Fruit fly (Drosophila melanogaster) whole organism, embryonic: ENCODE data around the gene awd.
A peak's percentile ranks its signal among the peaks of the same experiment; 100 is the strongest.

Experiments
- CG10267 ChIP-seq: fragments of 200-800 bp; sonication (Bioruptor generic); optimal IDR thresholded peaks from 2 replicates; lab custom pipeline; 2018; ENCODE audit warnings: missing biosample characterization, mild to moderate bottlenecking, missing genetic modification characterization, moderate library complexity
- CG11504 ChIP-seq: fragments of 200-800 bp; sonication (Bioruptor generic); optimal IDR thresholded peaks from 3 replicates; lab custom pipeline; 2019; ENCODE audit warnings: missing biosample characterization, mild to moderate bottlenecking, missing genetic modification characterization, moderate library complexity
- CG11696 ChIP-seq: fragments of 200-800 bp; sonication (Bioruptor generic); IDR thresholded peaks from 2 replicates; pipeline ENCODE4 v1.3.6; 2022; ENCODE audit warnings: missing biosample characterization, missing genetic modification characterization
- CG13123 ChIP-seq: fragments of 200-800 bp; sonication (Bioruptor generic); optimal IDR thresholded peaks from 2 replicates; lab custom pipeline; 2016; ENCODE audit warnings: missing biosample characterization, missing genetic modification characterization
- CG14014 ChIP-seq: fragments of 200-800 bp; sonication (Bioruptor generic); IDR thresholded peaks from 2 replicates; pipeline ENCODE4 v1.3.6; 2022; ENCODE audit warnings: missing biosample characterization, missing genetic modification characterization
- CG14441 ChIP-seq: fragments of 200-800 bp; sonication (Bioruptor generic); IDR thresholded peaks from 2 replicates; pipeline ENCODE4 v1.3.6; 2022; ENCODE audit warnings: missing biosample characterization, missing genetic modification characterization
- CG14710 ChIP-seq: fragments of 200-800 bp; sonication (Bioruptor generic); optimal IDR thresholded peaks from 3 replicates; lab custom pipeline; 2019; ENCODE audit warnings: missing biosample characterization, mild to moderate bottlenecking, missing genetic modification characterization, moderate library complexity
- CG14965 ChIP-seq: fragments of 200-800 bp; sonication (Bioruptor generic); optimal IDR thresholded peaks from 2 replicates; lab custom pipeline; 2016; ENCODE audit warnings: missing biosample characterization, missing genetic modification characterization, borderline replicate concordance
- CG15011 ChIP-seq: fragments of 200-800 bp; sonication (Bioruptor generic); optimal IDR thresholded peaks from 3 replicates; lab custom pipeline; 2018; ENCODE audit warnings: missing biosample characterization, mild to moderate bottlenecking, missing genetic modification characterization
- CG1602 ChIP-seq: fragments of 200-800 bp; sonication (Bioruptor generic); optimal IDR thresholded peaks from 3 replicates; lab custom pipeline; 2016; ENCODE audit warnings: missing biosample characterization, missing genetic modification characterization
- CG17802 ChIP-seq: fragments of 200-800 bp; sonication (Bioruptor generic); optimal IDR thresholded peaks from 2 replicates; lab custom pipeline; 2018; ENCODE audit warnings: missing biosample characterization, mild to moderate bottlenecking, missing genetic modification characterization, moderate library complexity
- CG17829 ChIP-seq: fragments of 200-800 bp; optimal IDR thresholded peaks from 2 replicates; lab custom pipeline; 2019; ENCODE audit warnings: missing biosample characterization, mild to moderate bottlenecking, missing genetic modification characterization, moderate library complexity
- CG18262 ChIP-seq: fragments of 200-800 bp; optimal IDR thresholded peaks from 3 replicates; lab custom pipeline; 2019; ENCODE audit warnings: missing biosample characterization, mild to moderate bottlenecking, missing genetic modification characterization, moderate library complexity
- CG18764 ChIP-seq: fragments of 200-800 bp; sonication (Bioruptor generic); optimal IDR thresholded peaks from 3 replicates; lab custom pipeline; 2016; ENCODE audit warnings: missing biosample characterization, missing genetic modification characterization
- CG2678 ChIP-seq: fragments of 200-800 bp; sonication (Bioruptor generic); optimal IDR thresholded peaks from 3 replicates; lab custom pipeline; 2019; ENCODE audit warnings: missing biosample characterization, mild to moderate bottlenecking, missing genetic modification characterization, moderate library complexity
- CG2712 ChIP-seq: fragments of 200-800 bp; optimal IDR thresholded peaks from 3 replicates; lab custom pipeline; 2019; ENCODE audit warnings: missing biosample characterization, mild to moderate bottlenecking, missing genetic modification characterization, moderate library complexity
- CG3726 ChIP-seq: fragments of 200-800 bp; sonication (Bioruptor generic); IDR thresholded peaks from 3 replicates; pipeline ENCODE4, ENCODE4 v1.3.6; 2022; ENCODE audit warnings: missing biosample characterization, missing genetic modification characterization
- CG3838 ChIP-seq: fragments of 200-800 bp; sonication (Bioruptor generic); optimal IDR thresholded peaks from 3 replicates; lab custom pipeline; 2016; ENCODE audit warnings: missing biosample characterization, missing genetic modification characterization
- CG4820 ChIP-seq: fragments of 200-800 bp; sonication (Bioruptor generic); optimal IDR thresholded peaks from 3 replicates; lab custom pipeline; 2016; ENCODE audit warnings: missing biosample characterization, missing genetic modification characterization
- CG4854 ChIP-seq: fragments of 200-800 bp; sonication (Bioruptor generic); optimal IDR thresholded peaks from 2 replicates; lab custom pipeline; 2016; ENCODE audit warnings: missing biosample characterization, missing genetic modification characterization, inconsistent platforms
- CG6272 ChIP-seq: fragments of 200-800 bp; sonication (Bioruptor generic); IDR thresholded peaks from 2 replicates; pipeline ENCODE4 v1.3.6; 2022; ENCODE audit warnings: missing biosample characterization, missing genetic modification characterization
- Doc2 ChIP-seq: fragments of 200-800 bp; sonication (Bioruptor generic); IDR thresholded peaks from 2 replicates; pipeline ENCODE4 v1.3.6; 2022; ENCODE audit warnings: missing biosample characterization, missing genetic modification characterization
- E2f1 ChIP-seq: fragments of 200-800 bp; sonication (Bioruptor generic); IDR thresholded peaks from 2 replicates; pipeline ENCODE4 v1.3.6; 2022; ENCODE audit warnings: missing biosample characterization, missing genetic modification characterization
- H2.0 ChIP-seq: fragments of 200-800 bp; sonication (Bioruptor generic); IDR thresholded peaks from 2 replicates; pipeline ENCODE4 v1.3.6; 2022; ENCODE audit warnings: missing biosample characterization, missing genetic modification characterization
- HLH4C ChIP-seq: fragments of 200-800 bp; sonication (Bioruptor generic); IDR thresholded peaks from 3 replicates; pipeline ENCODE4 v1.3.6; 2022; ENCODE audit warnings: missing biosample characterization, missing genetic modification characterization; ENCODE audit not compliant: partially characterized antibody
- Lhr ChIP-seq: fragments of 200-800 bp; sonication (Bioruptor generic); optimal IDR thresholded peaks from 3 replicates; lab custom pipeline; 2017; ENCODE audit warnings: mild to moderate bottlenecking, missing biosample characterization, missing genetic modification reagents, missing genetic modification characterization
- MTF-1 ChIP-seq: fragments of 200-800 bp; sonication (Bioruptor generic); optimal IDR thresholded peaks from 2 replicates; lab custom pipeline; 2018; ENCODE audit warnings: missing biosample characterization, mild to moderate bottlenecking, missing genetic modification characterization, borderline replicate concordance
- Neu2 ChIP-seq: fragments of 200-800 bp; sonication (Bioruptor generic); optimal IDR thresholded peaks from 3 replicates; lab custom pipeline; 2016; ENCODE audit warnings: missing biosample characterization, missing genetic modification characterization, borderline replicate concordance
- Nf-YA ChIP-seq: fragments of 200-800 bp; sonication (Bioruptor generic); IDR thresholded peaks from 2 replicates; pipeline ENCODE4 v1.3.6; 2022; ENCODE audit warnings: missing biosample characterization, missing genetic modification characterization
- PHDP ChIP-seq: fragments of 200-800 bp; sonication (Bioruptor generic); optimal IDR thresholded peaks from 3 replicates; lab custom pipeline; 2018; ENCODE audit warnings: missing biosample characterization, mild to moderate bottlenecking, missing genetic modification characterization, moderate library complexity
- Poxn ChIP-seq: fragments of 200-800 bp; sonication (Bioruptor generic); IDR thresholded peaks from 2 replicates; pipeline ENCODE4 v1.3.6; 2022; ENCODE audit warnings: missing biosample characterization, missing genetic modification characterization
- Sin3A ChIP-seq: fragments of >200 bp; optimal IDR thresholded peaks from 2 replicates; lab custom pipeline; 2018
- Usf ChIP-seq: fragments of 200-800 bp; sonication (Bioruptor generic); optimal IDR thresholded peaks from 2 replicates; lab custom pipeline; 2017; ENCODE audit warnings: missing genotype, missing biosample characterization, missing genetic modification characterization
- cad ChIP-seq: fragments of >200 bp; optimal IDR thresholded peaks from 2 replicates; lab custom pipeline; 2017; ENCODE audit warnings: missing biosample characterization, missing genetic modification characterization
- fd64A ChIP-seq: fragments of 200-800 bp; sonication (Bioruptor generic); optimal IDR thresholded peaks from 3 replicates; lab custom pipeline; 2018; ENCODE audit warnings: missing biosample characterization, mild to moderate bottlenecking, missing genetic modification characterization
- jumu ChIP-seq: fragments of 200-800 bp; sonication (Bioruptor generic); optimal IDR thresholded peaks from 3 replicates; lab custom pipeline; 2016; ENCODE audit warnings: missing biosample characterization, missing genetic modification characterization
- lola ChIP-seq, 3 experiments: fragments of >200 bp in 2 of 3; fragments of 200-800 bp in 1 of 3; sonication (Bioruptor generic) in 1 of 3; optimal IDR thresholded peaks; 2 replicates each; lab custom pipeline; 2017 to 2019; ENCODE audit warnings: missing biosample characterization in 3 of 3, missing genetic modification characterization in 3 of 3, mild to moderate bottlenecking in 1 of 3, moderate library complexity in 1 of 3
- luna ChIP-seq: fragments of 200-800 bp; sonication (Bioruptor generic); optimal IDR thresholded peaks from 2 replicates; lab custom pipeline; 2016; ENCODE audit warnings: missing biosample characterization, missing genetic modification characterization
- mam ChIP-seq: fragments of 200-800 bp; sonication (Bioruptor generic); optimal IDR thresholded peaks from 3 replicates; lab custom pipeline; 2016; ENCODE audit warnings: missing biosample characterization, missing genetic modification characterization
- phol ChIP-seq: fragments of 200-800 bp; sonication (Bioruptor generic); optimal IDR thresholded peaks from 3 replicates; lab custom pipeline; 2018; ENCODE audit warnings: missing biosample characterization, mild to moderate bottlenecking, missing genetic modification characterization, moderate library complexity
- pita ChIP-seq: fragments of 200-800 bp; sonication (Bioruptor generic); optimal IDR thresholded peaks from 2 replicates; lab custom pipeline; 2017; ENCODE audit warnings: missing biosample characterization, mild to moderate bottlenecking, missing genetic modification characterization
- pum ChIP-seq: fragments of 200-800 bp; sonication (Bioruptor generic); optimal IDR thresholded peaks from 2 replicates; lab custom pipeline; 2016; ENCODE audit warnings: missing biosample characterization, missing genetic modification characterization
- ranshi ChIP-seq: fragments of 200-800 bp; sonication (Bioruptor generic); IDR thresholded peaks from 2 replicates; pipeline ENCODE4 v1.3.6; 2022; ENCODE audit warnings: missing biosample characterization, missing genetic modification characterization
- repo ChIP-seq: fragments of 200-800 bp; sonication (Bioruptor generic); optimal IDR thresholded peaks from 2 replicates; lab custom pipeline; 2016; ENCODE audit warnings: missing biosample characterization, missing genetic modification characterization
- schlank ChIP-seq: fragments of 200-800 bp; sonication (Bioruptor generic); optimal IDR thresholded peaks from 2 replicates; lab custom pipeline; 2018; ENCODE audit warnings: missing biosample characterization, mild to moderate bottlenecking, missing genetic modification characterization
- sima ChIP-seq: fragments of 200-800 bp; sonication (Bioruptor generic); optimal IDR thresholded peaks from 2 replicates; lab custom pipeline; 2016; ENCODE audit warnings: missing biosample characterization, missing genetic modification characterization
- tgo ChIP-seq: fragments of 200-800 bp; sonication (Bioruptor generic); IDR thresholded peaks from 3 replicates; pipeline ENCODE4 v1.3.6; 2022; ENCODE audit warnings: missing biosample characterization, missing genetic modification characterization
- tll ChIP-seq, 2 experiments: fragments of 200-800 bp in 1 of 2; fragments of >200 bp in 1 of 2; sonication (Bioruptor generic) in 1 of 2; optimal IDR thresholded peaks; 2 replicates each; lab custom pipeline; 2017 to 2019; ENCODE audit warnings: missing biosample characterization in 2 of 2, missing genetic modification characterization in 2 of 2, mild to moderate bottlenecking in 1 of 2, moderate library complexity in 1 of 2
- wek ChIP-seq: fragments of 200-800 bp; sonication (Bioruptor generic); optimal IDR thresholded peaks from 3 replicates; lab custom pipeline; 2018; ENCODE audit warnings: missing biosample characterization, mild to moderate bottlenecking, missing genetic modification characterization, moderate library complexity

Gene awd

DNA sequence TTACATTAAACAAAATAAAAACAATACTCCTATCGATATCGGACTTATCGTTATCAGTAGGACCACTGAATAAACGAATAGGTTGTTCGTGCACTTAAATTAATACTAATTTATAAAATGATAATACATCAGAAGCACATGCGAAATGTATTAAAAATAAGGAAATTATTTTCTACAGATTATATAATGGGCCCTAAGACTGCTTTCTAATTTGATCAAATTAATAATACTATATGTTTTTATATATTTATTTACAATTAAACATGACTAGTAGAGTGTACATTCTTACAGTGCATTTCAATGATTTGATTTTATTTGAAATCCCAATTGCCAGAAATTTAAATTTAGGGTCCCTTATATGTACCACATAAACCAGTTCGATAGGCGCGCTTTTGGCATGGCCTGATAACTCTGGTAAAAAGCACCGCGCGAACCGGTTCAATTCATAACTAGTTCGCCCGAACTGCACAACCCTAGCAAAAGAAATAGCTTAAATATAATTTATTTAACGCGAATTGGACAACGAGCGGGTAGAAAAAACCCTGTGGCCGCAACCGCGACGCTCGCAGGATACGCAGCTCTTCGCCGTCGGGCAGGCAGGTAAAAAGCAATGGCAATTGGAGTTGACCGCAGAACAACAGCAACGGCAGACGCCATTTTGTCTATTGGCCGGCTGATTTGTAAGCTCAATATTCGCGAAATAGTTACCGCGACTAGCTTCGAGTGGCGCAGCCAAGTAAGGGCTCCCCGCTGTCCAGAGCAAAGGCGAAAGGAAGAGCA is 30.9 kb upstream of the awd start, which contains the start of the genes CG2126 and faf (continued):
- TF ChIP-seq CG14441, result peak; percentile 76
- TF ChIP-seq cad (GFP tag; lab: Kevin White, UChicago), result no peak
- no peak for TF ChIP-seq CG3838 (GFP tag; lab: Kevin White, UChicago)
- no peak for TF ChIP-seq CG11504 (tag; lab: Kevin White, UChicago)
- peak; percentile 47 for TF ChIP-seq Poxn (GFP tag; lab: Robert Waterston, UW)
- peak; percentile 74 for TF ChIP-seq mam (GFP tag; lab: Kevin White, UChicago)
- TF ChIP-seq CG4820, result peak; percentile 61
- peak; percentile 17 for TF ChIP-seq Sin3A (lab: Kevin White, UChicago)
- peak; percentile 41 for TF ChIP-seq schlank (tag; lab: Kevin White, UChicago)
- no peak for TF ChIP-seq MTF-1 (GFP tag; lab: Kevin White, UChicago)
- peak; percentile 62; the same call in 1 of the 3 replicates for TF ChIP-seq CG3726
- TF ChIP-seq luna (GFP tag; lab: Kevin White, UChicago), result no peak
- no peak for TF ChIP-seq Doc2 (GFP tag; lab: Robert Waterston, UW)
- peak; percentile 38 for TF ChIP-seq Lhr (GFP tag; lab: Kevin White, UChicago)
- TF ChIP-seq phol, result peak; percentile 90
- TF ChIP-seq wek (GFP tag; lab: Kevin White, UChicago), result no peak
- peak; percentile 63 for TF ChIP-seq CG13123
- peak; percentile 35 for TF ChIP-seq CG17802 (tag; lab: Kevin White, UChicago)
- peak; percentile 78 for TF ChIP-seq H2.0 (GFP tag; lab: Robert Waterston, UW)
- TF ChIP-seq pum (GFP tag; lab: Kevin White, UChicago), result peak; percentile 41
- TF ChIP-seq Nf-YA (GFP tag; lab: Robert Waterston, UW), result peak; percentile 46; the same call in 1 of the 2 replicates
- peak; percentile 86 for TF ChIP-seq CG14710
- peak; percentile 17 for TF ChIP-seq repo (GFP tag; lab: Kevin White, UChicago)
- TF ChIP-seq CG11696 (GFP tag; lab: Robert Waterston, UW), result peak; percentile 51
- TF ChIP-seq CG18764 (GFP tag; lab: Kevin White, UChicago), result peak; percentile 73
- peak; percentile 87 for TF ChIP-seq CG18262 (tag; lab: Kevin White, UChicago)
- no peak for TF ChIP-seq fd64A (GFP tag; lab: Kevin White, UChicago)
- peak; percentile 66 for TF ChIP-seq E2f1 (GFP tag; lab: Robert Waterston, UW)
- TF ChIP-seq CG15011 (GFP tag; lab: Kevin White, UChicago), result peak; percentile 59
- TF ChIP-seq CG2712 (tag; lab: Kevin White, UChicago), result peak; percentile 87
- peak; percentile 73 for TF ChIP-seq ranshi
- no peak for TF ChIP-seq pita (GFP tag; lab: Kevin White, UChicago)
- TF ChIP-seq CG14014, result peak; percentile 82
- peak; percentile 66; the same call in 1 of the 2 replicates for TF ChIP-seq CG6272 (GFP tag; lab: Robert Waterston, UW)
- peak; percentile 75 for TF ChIP-seq tgo (GFP tag; lab: Robert Waterston, UW)
- peak; percentile 88 for TF ChIP-seq CG2678 (tag; lab: Kevin White, UChicago)
- TF ChIP-seq jumu (GFP tag; lab: Kevin White, UChicago), result peak; percentile 12
- no peak for TF ChIP-seq CG14965 (GFP tag; lab: Kevin White, UChicago)
- TF ChIP-seq CG1602 (GFP tag; lab: Kevin White, UChicago), result peak; percentile 72
- peak; percentile 62; the same call in 2 of the 3 replicates for TF ChIP-seq HLH4C (GFP tag; lab: Robert Waterston, UW)
- no peak for TF ChIP-seq tll (GFP tag; optimal IDR thresholded peaks at IDR 0.05; lab: Kevin White, UChicago)
- TF ChIP-seq lola (GFP tag; optimal IDR thresholded peaks at IDR 0.05; lab: Kevin White, UChicago), result peak in 1 of 3 experiments; percentile 72
- no peak for TF ChIP-seq sima (GFP tag; lab: Kevin White, UChicago)
- peak; percentile 26 for TF ChIP-seq CG4854
- TF ChIP-seq CG10267 (tag; lab: Kevin White, UChicago), result peak; percentile 80
- peak; percentile 82 for TF ChIP-seq PHDP (tag; lab: Kevin White, UChicago)
- no peak for TF ChIP-seq Neu2
- peak; percentile 48 for TF ChIP-seq Usf (GFP tag; lab: Kevin White, UChicago)
- peak; percentile 89 for TF ChIP-seq CG17829 (tag; lab: Kevin White, UChicago)
